Worm (Caenorhabditis elegans) whole organism, L4 larva: ENCODE results near the gene C33G3.5.

ENCODE experiments used
- F37D6.2 ChIP-seq: sonication (generic microtip); optimal IDR thresholded peaks from 2 replicates; lab custom pipeline; 2016; ENCODE audit warnings: mild to moderate bottlenecking, missing genetic modification characterization, missing compliant biosample characterization
- R02D3.7 ChIP-seq: fragments of 150-350 bp; sonication (generic microtip); optimal IDR thresholded peaks from 3 replicates; lab custom pipeline; 2014; ENCODE audit warnings: missing biosample characterization, missing genetic modification characterization
- T26A8.4 ChIP-seq: fragments of 200-800 bp; sonication (Bioruptor generic); IDR thresholded peaks from 2 replicates; pipeline ENCODE4 v1.3.6; 2022; ENCODE audit warnings: missing genetic modification characterization, missing compliant biosample characterization
- aha-1 ChIP-seq: fragments of 150-350 bp; peaks from one replicate; lab custom pipeline; 2014; ENCODE audit warnings: missing biosample characterization, missing genetic modification characterization
- ceh-20 ChIP-seq: fragments of 200-800 bp; sonication (Bioruptor generic); IDR thresholded peaks from 2 replicates; pipeline ENCODE4 v1.3.6; 2022; ENCODE audit warnings: missing genetic modification reagents, missing genetic modification characterization, missing compliant biosample characterization
- ceh-82 ChIP-seq: sonication (generic microtip); optimal IDR thresholded peaks from 2 replicates; lab custom pipeline; 2017; ENCODE audit warnings: missing biosample characterization, missing genetic modification characterization
- ctbp-1 ChIP-seq: fragments of 200-800 bp; sonication (Bioruptor generic); IDR thresholded peaks from 2 replicates; pipeline ENCODE4 v1.3.6; 2022; ENCODE audit warnings: missing genetic modification reagents, missing genetic modification characterization, missing compliant biosample characterization
- daf-16 ChIP-seq, 3 experiments: sonication (generic microtip); optimal IDR thresholded peaks; 2 replicates each; lab custom pipeline; 2016 to 2017; ENCODE audit warnings: missing genetic modification characterization in 3 of 3, missing genetic modification reagents in 3 of 3, mild to moderate bottlenecking in 2 of 3, missing compliant biosample characterization in 2 of 3, missing biosample characterization in 1 of 3, moderate library complexity in 1 of 3
- dmd-6 ChIP-seq: fragments of 200-800 bp; sonication (Bioruptor generic); IDR thresholded peaks from 2 replicates; pipeline ENCODE4 v1.3.6; 2022; ENCODE audit warnings: missing genetic modification reagents, missing genetic modification characterization, missing compliant biosample characterization
- dmd-8 ChIP-seq: fragments of 200-800 bp; sonication (Bioruptor generic); IDR thresholded peaks from 2 replicates; pipeline ENCODE4 v1.3.6; 2022; ENCODE audit warnings: missing genetic modification characterization, missing compliant biosample characterization
- dmd-9 ChIP-seq: fragments of 200-800 bp; sonication (Bioruptor generic); IDR thresholded peaks from 2 replicates; pipeline ENCODE4 v1.3.6; 2022; ENCODE audit warnings: missing genetic modification reagents, missing genetic modification characterization, missing compliant biosample characterization
- dpl-1 ChIP-seq: fragments of 150-350 bp; optimal IDR thresholded peaks from 2 replicates; lab custom pipeline; 2014; ENCODE audit warnings: missing biosample characterization, missing genetic modification reagents, missing genetic modification characterization
- dve-1 ChIP-seq: sonication (generic microtip); optimal IDR thresholded peaks from 2 replicates; lab custom pipeline; 2017; ENCODE audit warnings: antibody characterized with exemption, mild to moderate bottlenecking, missing genetic modification characterization, missing compliant biosample characterization; ENCODE audit not compliant: insufficient read depth
- egl-43 ChIP-seq: fragments of 200-800 bp; sonication (Bioruptor generic); IDR thresholded peaks from 2 replicates; pipeline ENCODE4 v1.3.6; 2022; ENCODE audit warnings: missing genetic modification reagents, missing genetic modification characterization, missing compliant biosample characterization
- fkh-10 ChIP-seq: fragments of 150-350 bp; optimal IDR thresholded peaks from 2 replicates; lab custom pipeline; 2014; ENCODE audit warnings: missing biosample characterization, missing genetic modification reagents, missing genetic modification characterization
- hif-1 ChIP-seq, 2 experiments: sonication (generic microtip); optimal IDR thresholded peaks; 2 replicates each; lab custom pipeline; 2016 to 2017; ENCODE audit warnings: missing compliant biosample characterization in 2 of 2, missing genetic modification characterization in 2 of 2, missing genetic modification reagents in 2 of 2, missing genotype in 2 of 2, mild to moderate bottlenecking in 1 of 2
- hlh-11 ChIP-seq: fragments of 200-800 bp; sonication (Bioruptor generic); optimal IDR thresholded peaks from 2 replicates; lab custom pipeline; 2018; ENCODE audit warnings: mild to moderate bottlenecking, missing genetic modification characterization, missing compliant biosample characterization
- hlh-30 ChIP-seq: sonication (generic microtip); optimal IDR thresholded peaks from 2 replicates; lab custom pipeline; 2017; ENCODE audit warnings: antibody characterized with exemption, mild to moderate bottlenecking, missing genetic modification characterization, missing compliant biosample characterization; ENCODE audit not compliant: insufficient read depth
- hmg-1.1 ChIP-seq: fragments of 200-800 bp; sonication (Bioruptor generic); IDR thresholded peaks from 2 replicates; pipeline ENCODE4 v1.3.6; 2022; ENCODE audit warnings: missing genetic modification reagents, missing genetic modification characterization, missing compliant biosample characterization
- lin-13 ChIP-seq: fragments of 150-350 bp; optimal IDR thresholded peaks from 2 replicates; lab custom pipeline; 2014; ENCODE audit warnings: missing biosample characterization, missing genetic modification reagents, missing genetic modification characterization
- lin-29 ChIP-seq: fragments of 200-800 bp; sonication (Bioruptor generic); IDR thresholded peaks from 2 replicates; pipeline ENCODE4 v1.3.6; 2022; ENCODE audit warnings: missing genetic modification reagents, missing genetic modification characterization, missing compliant biosample characterization
- lin-38 ChIP-seq: fragments of 200-800 bp; sonication (Bioruptor generic); IDR thresholded peaks from 2 replicates; pipeline ENCODE4 v1.3.6; 2022; ENCODE audit warnings: missing genetic modification reagents, missing genetic modification characterization, missing compliant biosample characterization
- lsy-2 ChIP-seq, 2 experiments: fragments of 150-350 bp in 1 of 2; sonication (generic microtip) in 1 of 2; optimal IDR thresholded peaks; 2 replicates each; lab custom pipeline; 2014 to 2017; ENCODE audit warnings: missing biosample characterization in 2 of 2, missing genetic modification characterization in 2 of 2
- mdl-1 ChIP-seq, 2 experiments: fragments of 150-350 bp in 1 of 2; sonication (generic microtip) in 1 of 2; optimal IDR thresholded peaks; 2 replicates each; lab custom pipeline; 2014 to 2017; ENCODE audit warnings: missing biosample characterization in 2 of 2, missing genetic modification characterization in 2 of 2
- mep-1 ChIP-seq: fragments of 150-350 bp; sonication (generic microtip); optimal IDR thresholded peaks from 3 replicates; lab custom pipeline; 2014; ENCODE audit warnings: missing biosample characterization, missing genetic modification characterization
- mes-2 ChIP-seq: sonication (generic microtip); optimal IDR thresholded peaks from 2 replicates; lab custom pipeline; 2016; ENCODE audit warnings: missing genotype, mild to moderate bottlenecking, missing genetic modification characterization, missing compliant biosample characterization; ENCODE audit not compliant: poor library complexity, severe bottlenecking
- mxl-3 ChIP-seq: fragments of 200-800 bp; sonication (Bioruptor generic); optimal IDR thresholded peaks from 2 replicates; lab custom pipeline; 2018; ENCODE audit warnings: mild to moderate bottlenecking, missing genetic modification characterization, missing compliant biosample characterization
- nhr-10 ChIP-seq: fragments of 150-350 bp; optimal IDR thresholded peaks from 2 replicates; lab custom pipeline; 2014; ENCODE audit warnings: missing biosample characterization, missing genetic modification characterization
- nhr-11 ChIP-seq: fragments of 150-350 bp; optimal IDR thresholded peaks from 2 replicates; lab custom pipeline; 2014; ENCODE audit warnings: missing biosample characterization, missing genetic modification characterization
- nhr-25 ChIP-seq: sonication (generic microtip); optimal IDR thresholded peaks from 2 replicates; lab custom pipeline; 2017; ENCODE audit warnings: missing genetic modification characterization, mild to moderate bottlenecking, missing compliant biosample characterization, antibody characterized with exemption, moderate library complexity, borderline replicate concordance; ENCODE audit not compliant: insufficient read depth
- nhr-28 ChIP-seq: fragments of 150-350 bp; optimal IDR thresholded peaks from 2 replicates; lab custom pipeline; 2014; ENCODE audit warnings: missing biosample characterization, missing genetic modification characterization
- nhr-42 ChIP-seq: fragments of 200-800 bp; sonication (Bioruptor generic); IDR thresholded peaks from 2 replicates; pipeline ENCODE4 v1.3.6; 2022; ENCODE audit warnings: missing genetic modification characterization, missing compliant biosample characterization
- nhr-48 ChIP-seq: sonication (generic microtip); optimal IDR thresholded peaks from 2 replicates; lab custom pipeline; 2016; ENCODE audit warnings: mild to moderate bottlenecking, missing genetic modification characterization, missing compliant biosample characterization
- nhr-6 ChIP-seq: fragments of 150-350 bp; optimal IDR thresholded peaks from 2 replicates; lab custom pipeline; 2014; ENCODE audit warnings: missing biosample characterization, missing genetic modification characterization
- nhr-77 ChIP-seq: fragments of 150-350 bp; optimal IDR thresholded peaks from 2 replicates; lab custom pipeline; 2014; ENCODE audit warnings: missing biosample characterization, missing genetic modification characterization
- rbr-2 ChIP-seq: sonication (generic microtip); optimal IDR thresholded peaks from 2 replicates; lab custom pipeline; 2016; ENCODE audit warnings: missing genotype, missing genetic modification characterization, missing compliant biosample characterization
- sdz-12 ChIP-seq: fragments of 200-800 bp; sonication (Bioruptor generic); optimal IDR thresholded peaks from 2 replicates; lab custom pipeline; 2018; ENCODE audit warnings: mild to moderate bottlenecking, missing genetic modification characterization, missing compliant biosample characterization
- set-16 ChIP-seq: fragments of 200-800 bp; sonication (Bioruptor generic); IDR thresholded peaks from 2 replicates; pipeline ENCODE4 v1.3.6; 2022; ENCODE audit warnings: missing genetic modification reagents, missing genetic modification characterization, missing compliant biosample characterization
- skn-1 ChIP-seq: fragments of 150-350 bp; optimal IDR thresholded peaks from 2 replicates; lab custom pipeline; 2014; ENCODE audit warnings: missing biosample characterization, missing genetic modification characterization
- snpc-4 ChIP-seq: fragments of 150-350 bp; optimal IDR thresholded peaks from 2 replicates; lab custom pipeline; 2014; ENCODE audit warnings: missing biosample characterization, missing genetic modification characterization
- spr-3 ChIP-seq: fragments of 200-800 bp; sonication (Bioruptor generic); optimal IDR thresholded peaks from 2 replicates; lab custom pipeline; 2018; ENCODE audit warnings: mild to moderate bottlenecking, missing genetic modification characterization, missing compliant biosample characterization
- unc-62 ChIP-seq, 3 experiments: fragments of 150-350 bp in 1 of 3; sonication (generic microtip); optimal IDR thresholded peaks in 2 of 3; peaks in 1 of 3; 1 replicate in 1 of 3; 2 replicates in 2 of 3; lab custom pipeline; 2014 to 2017; ENCODE audit warnings: missing biosample characterization in 3 of 3, missing genetic modification characterization in 3 of 3, missing genetic modification reagents in 3 of 3, missing genotype in 1 of 3
- ztf-7 ChIP-seq: fragments of 150-350 bp; optimal IDR thresholded peaks from 2 replicates; lab custom pipeline; 2014; ENCODE audit warnings: missing biosample characterization, missing genetic modification characterization

The C33G3.5 gene

DNA sequence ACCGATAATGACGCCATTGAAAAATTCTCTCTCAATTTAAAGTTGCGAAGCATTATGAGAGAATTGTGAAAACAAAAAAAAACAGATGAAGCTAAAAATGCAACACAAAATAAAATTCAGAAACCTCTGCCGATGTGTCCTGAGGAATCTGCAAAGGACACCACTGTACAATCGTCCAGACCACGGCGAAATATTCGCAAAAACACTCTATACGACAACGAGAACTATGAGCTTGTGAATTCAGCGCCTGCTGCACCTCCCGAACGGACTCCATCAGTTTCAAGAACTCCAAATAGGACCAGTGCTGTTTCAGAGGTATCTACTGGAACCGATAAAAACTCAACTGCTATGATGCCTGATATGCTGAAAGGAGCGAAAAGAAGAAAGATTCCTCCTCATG, 24.0 kb upstream of the C33G3.5 start:
- TF ChIP-seq nhr-28 (tag; lab: Kevin White, UChicago) (no peak), nhr-48 (no peak), unc-62 (GFP tag; optimal IDR thresholded peaks at IDR 0.05 in 1 of 2; lab: Kevin White, UChicago) (peak in 1 of 2 experiments; percentile 95), unc-62 (tag; optimal IDR thresholded peaks at IDR 0.05; lab: Kevin White, UChicago) (no peak)

DNA sequence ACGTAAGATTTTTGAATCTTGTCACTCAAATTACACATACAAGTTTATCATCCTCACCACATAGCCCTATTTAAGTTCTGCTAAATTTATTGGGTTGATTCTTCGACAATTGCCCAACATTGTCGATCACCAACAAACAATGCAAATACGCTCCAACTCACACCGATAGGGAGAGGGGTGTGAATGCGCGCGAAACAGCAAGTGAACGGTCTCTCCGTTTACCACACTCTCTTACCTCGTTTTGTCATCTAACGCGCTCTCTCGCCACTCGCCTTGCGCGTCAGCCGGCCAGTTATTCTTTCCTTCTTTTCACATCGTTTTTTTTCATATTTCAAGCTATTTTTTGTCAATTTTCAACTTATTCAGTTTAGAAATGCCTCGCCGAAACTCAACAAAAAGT, 23.5 kb upstream of the C33G3.5 start, which contains the start of gene F16B12.6:
Gene F16B12.6, plus strand, starts transcription at position 331 of the 400 bp plus-strand sequence.
- peak; percentile 47; the same call in 1 of the 2 replicates for TF ChIP-seq T26A8.4 (GFP tag; lab: Robert Waterston, UW)
- peak; percentile 91 for TF ChIP-seq lin-38 (GFP tag; lab: Robert Waterston, UW)
- no peak for TF ChIP-seq snpc-4 (tag; lab: Kevin White, UChicago)
- TF ChIP-seq set-16 (GFP tag; lab: Robert Waterston, UW): peak; percentile 46; the same call in 1 of the 2 replicates
- peak; percentile 73 for TF ChIP-seq nhr-6
- TF ChIP-seq ceh-82 (tag; lab: Kevin White, UChicago): no peak
- TF ChIP-seq dmd-9 (GFP tag; lab: Robert Waterston, UW): peak; percentile 18; the same call in 1 of the 2 replicates
- peak; percentile 85 for TF ChIP-seq mep-1 (tag; lab: Kevin White, UChicago)
- TF ChIP-seq F37D6.2 (tag; lab: Kevin White, UChicago): peak; percentile 30
- TF ChIP-seq egl-43 (GFP tag; lab: Robert Waterston, UW): peak; percentile 59; the same call in 1 of the 2 replicates
- peak; percentile 60 for TF ChIP-seq dmd-6 (GFP tag; lab: Robert Waterston, UW)
- no peak for TF ChIP-seq ctbp-1 (GFP tag; lab: Robert Waterston, UW)
- TF ChIP-seq lin-29 (GFP tag; lab: Robert Waterston, UW): 0 out of 2 replicates have a peak, but pooled peaks have one; percentile 28
- TF ChIP-seq hif-1 (tag; optimal IDR thresholded peaks at IDR 0.05; lab: Kevin White, UChicago): peak in 1 of 2 experiments; percentile 53
- TF ChIP-seq dmd-8: no peak
- TF ChIP-seq sdz-12: no peak
- peak; percentile 51 for TF ChIP-seq nhr-28 (tag; lab: Kevin White, UChicago)
- peak; percentile 90 for TF ChIP-seq dpl-1
- peak; percentile 77 for TF ChIP-seq mes-2
- TF ChIP-seq nhr-10 (tag; lab: Kevin White, UChicago): no peak
- no peak for TF ChIP-seq R02D3.7 (tag; lab: Kevin White, UChicago)
- peak; percentile 89 for TF ChIP-seq hlh-11 (tag; lab: Kevin White, UChicago)
- TF ChIP-seq ceh-20 (GFP tag; lab: Robert Waterston, UW): 0 out of 2 replicates have a peak, but pooled peaks have one; percentile 52
- TF ChIP-seq mdl-1 (tag; optimal IDR thresholded peaks at IDR 0.05; lab: Kevin White, UChicago): peak in 1 of 2 experiments; percentile 19
- peak; percentile 83 for TF ChIP-seq hmg-1.1 (GFP tag; lab: Robert Waterston, UW)
- TF ChIP-seq spr-3 (GFP tag; lab: Kevin White, UChicago): peak; percentile 0
- peak; percentile 79 for TF ChIP-seq rbr-2 (tag; lab: Kevin White, UChicago)
- TF ChIP-seq ztf-7 (tag; lab: Kevin White, UChicago): no peak
- peak; percentile 52 for TF ChIP-seq nhr-25 (tag; lab: Kevin White, UChicago)
- TF ChIP-seq nhr-77: peak; percentile 43
- TF ChIP-seq nhr-42 (GFP tag; lab: Robert Waterston, UW): peak; percentile 11; the same call in 1 of the 2 replicates
- TF ChIP-seq fkh-10 (GFP tag; lab: Kevin White, UChicago): peak; percentile 23
- TF ChIP-seq daf-16 (GFP tag; optimal IDR thresholded peaks at IDR 0.05; lab: Kevin White, UChicago): no peak
- peak; percentile 66 for TF ChIP-seq daf-16 (tag; optimal IDR thresholded peaks at IDR 0.05; lab: Kevin White, UChicago)
- peak; percentile 95 for TF ChIP-seq aha-1 (tag; lab: Kevin White, UChicago)
- no peak for TF ChIP-seq skn-1 (tag; lab: Kevin White, UChicago)
- TF ChIP-seq lin-13 (GFP tag; lab: Kevin White, UChicago): peak; percentile 80
- TF ChIP-seq hlh-30 (tag; lab: Kevin White, UChicago): peak; percentile 84
- TF ChIP-seq dve-1 (tag; lab: Kevin White, UChicago): peak; percentile 78
- TF ChIP-seq mxl-3 (GFP tag; lab: Kevin White, UChicago): peak; percentile 46
- TF ChIP-seq lsy-2 (tag; optimal IDR thresholded peaks at IDR 0.05; lab: Kevin White, UChicago): peak; percentile 32 to 84
- TF ChIP-seq nhr-11 (tag; lab: Kevin White, UChicago): peak; percentile 57
